Worm (Caenorhabditis elegans) whole organism, L4 larva: Measurements from ENCODE around the gene K02F6.7.
"Not testable (repeated sequence)": the region's sequence is repeated elsewhere in the genome, so short reads cannot be mapped to it uniquely, and the experiment has no call there.

ENCODE experiments used
- R02D3.7 ChIP-seq: fragments of 150-350 bp; sonication (generic microtip); optimal IDR thresholded peaks from 3 replicates; lab custom pipeline; 2014; ENCODE audit warnings: missing biosample characterization, missing genetic modification characterization
- ZK546.5 ChIP-seq, 2 experiments: sonication (generic microtip); optimal IDR thresholded peaks; 2 replicates each; lab custom pipeline; 2017; ENCODE audit warnings: missing biosample characterization in 2 of 2, missing genetic modification characterization in 2 of 2
- ama-1 ChIP-seq: fragments of 150-350 bp; optimal IDR thresholded peaks from 2 replicates; lab custom pipeline; 2014; ENCODE audit warnings: inconsistent platforms, mixed read lengths
- daf-12 ChIP-seq: fragments of 150-350 bp; optimal IDR thresholded peaks from 2 replicates; lab custom pipeline; 2014; ENCODE audit warnings: missing biosample characterization, missing genetic modification reagents, missing genetic modification characterization
- daf-16 ChIP-seq, 3 experiments: sonication (generic microtip); optimal IDR thresholded peaks; 2 replicates each; lab custom pipeline; 2016 to 2017; ENCODE audit warnings: missing genetic modification characterization in 3 of 3, missing genetic modification reagents in 3 of 3, mild to moderate bottlenecking in 2 of 3, missing compliant biosample characterization in 2 of 3, missing biosample characterization in 1 of 3, moderate library complexity in 1 of 3
- egl-43 ChIP-seq: fragments of 200-800 bp; sonication (Bioruptor generic); IDR thresholded peaks from 2 replicates; pipeline ENCODE4 v1.3.6; 2022; ENCODE audit warnings: missing genetic modification reagents, missing genetic modification characterization, missing compliant biosample characterization
- fkh-10 ChIP-seq: fragments of 150-350 bp; optimal IDR thresholded peaks from 2 replicates; lab custom pipeline; 2014; ENCODE audit warnings: missing biosample characterization, missing genetic modification reagents, missing genetic modification characterization
- lim-7 ChIP-seq: fragments of 200-800 bp; sonication (Bioruptor generic); IDR thresholded peaks from 2 replicates; pipeline ENCODE4 v1.3.6; 2022; ENCODE audit warnings: missing genetic modification characterization, missing compliant biosample characterization
- mep-1 ChIP-seq: fragments of 150-350 bp; sonication (generic microtip); optimal IDR thresholded peaks from 3 replicates; lab custom pipeline; 2014; ENCODE audit warnings: missing biosample characterization, missing genetic modification characterization
- snpc-4 ChIP-seq: fragments of 150-350 bp; optimal IDR thresholded peaks from 2 replicates; lab custom pipeline; 2014; ENCODE audit warnings: missing biosample characterization, missing genetic modification characterization

DNA sequence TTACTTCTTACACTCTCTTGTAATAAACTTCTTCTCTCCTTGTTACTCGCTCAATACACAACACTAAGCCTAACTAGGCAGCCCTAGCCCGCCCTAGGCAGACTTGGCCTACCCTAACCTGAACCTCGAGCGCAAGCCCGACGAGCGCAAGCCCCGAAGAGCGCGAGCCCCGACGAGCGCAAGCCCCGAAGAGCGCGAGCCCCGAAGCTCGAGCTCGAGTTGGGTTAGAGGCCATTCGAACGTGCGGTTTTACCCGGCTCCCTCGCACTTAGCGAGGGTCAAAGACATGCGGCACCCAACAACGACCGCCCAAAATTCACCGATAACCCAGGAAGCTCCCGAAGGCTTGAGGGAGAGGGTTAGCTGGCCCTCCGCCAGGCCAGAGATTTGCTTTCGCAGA lies 18.7 kb upstream of the K02F6.7 start:
- not testable (repeated sequence) for TF ChIP-seq fkh-10 (GFP tag; lab: Kevin White, UChicago); ZK546.5 (tag; optimal IDR thresholded peaks at IDR 0.05; lab: Kevin White, UChicago); daf-16 (GFP tag; optimal IDR thresholded peaks at IDR 0.05; lab: Kevin White, UChicago); daf-16 (tag; optimal IDR thresholded peaks at IDR 0.05; lab: Kevin White, UChicago); lim-7 (GFP tag; lab: Robert Waterston, UW); ama-1 (lab: Kevin White, UChicago); mep-1; daf-12 (tag; lab: Kevin White, UChicago); R02D3.7; snpc-4 (tag; lab: Kevin White, UChicago)
- TF ChIP-seq egl-43 (GFP tag; lab: Robert Waterston, UW): peak; percentile 38; the same call in 1 of the 2 replicates
